Worm (Caenorhabditis elegans): ENCODE measurements around the gene nmt-1.

Gene nmt-1

ce11 chrIII:6137431-6137830 is 21.3 kb upstream of the nmt-1 start (continued):
- no peak for TF ChIP-seq pha-4 (GFP tag; IDR thresholded peaks at IDR 0.05)
- no peak for TF ChIP-seq pha-4 (tag; optimal IDR thresholded peaks at IDR 0.05)
- no peak for TF ChIP-seq gei-8 (GFP tag; optimal IDR thresholded peaks at IDR 0.05)
- peak; percentile 91 for TF ChIP-seq ctbp-1 (GFP tag; IDR thresholded peaks at IDR 0.05)
- no peak for TF ChIP-seq lir-3 (tag; optimal IDR thresholded peaks at IDR 0.05)
- TF ChIP-seq saeg-2 (GFP tag; IDR thresholded peaks at IDR 0.05): 0 out of 2 replicates have a peak, but pooled peaks have one; percentile 6
- no peak for TF ChIP-seq dpl-1 (GFP tag; optimal IDR thresholded peaks at IDR 0.05)
- no peak for TF ChIP-seq F26F4.8 (GFP tag; conservative IDR thresholded peaks at IDR 0.05)
- no peak for TF ChIP-seq daf-12 (tag; optimal IDR thresholded peaks at IDR 0.05)
- TF ChIP-seq daf-19 (GFP tag; conservative IDR thresholded peaks at IDR 0.05): no peak
- TF ChIP-seq dmd-6 (GFP tag; IDR thresholded peaks at IDR 0.05): peak; percentile 49
- TF ChIP-seq Y105C5A.15 (GFP tag; IDR thresholded peaks at IDR 0.05): no peak
- peak in 1 of 2 experiments; percentile 90 for TF ChIP-seq unc-62 (GFP tag; optimal IDR thresholded peaks at IDR 0.05 in 1 of 2)
- TF ChIP-seq unc-62 (tag; optimal IDR thresholded peaks at IDR 0.05): no peak
- no peak for TF ChIP-seq daf-8 (GFP tag; IDR thresholded peaks at IDR 0.05)
- no peak for TF ChIP-seq ztf-11 (tag; optimal IDR thresholded peaks at IDR 0.05)
- no peak for TF ChIP-seq jun-1 (tag; optimal IDR thresholded peaks at IDR 0.05)
- TF ChIP-seq ceh-28 (tag; optimal IDR thresholded peaks at IDR 0.05): no peak
- TF ChIP-seq madf-9 (GFP tag; conservative IDR thresholded peaks at IDR 0.05): no peak
- TF ChIP-seq lin-38 (GFP tag; IDR thresholded peaks at IDR 0.05): no peak
- no peak for TF ChIP-seq unc-39 (tag; optimal IDR thresholded peaks at IDR 0.05)
- no peak for TF ChIP-seq aly-2 (tag; optimal IDR thresholded peaks at IDR 0.05)
- TF ChIP-seq nhr-41 (GFP tag; IDR thresholded peaks at IDR 0.05): no peak
- TF ChIP-seq mdl-1 (tag; optimal IDR thresholded peaks at IDR 0.05): peak; percentile 29 to 58
- TF ChIP-seq rbr-2 (tag; optimal IDR thresholded peaks at IDR 0.05): peak; percentile 80
- peak; percentile 62 for TF ChIP-seq hlh-30 (tag; optimal IDR thresholded peaks at IDR 0.05; ENCODE audit: insufficient read depth)
- TF ChIP-seq zip-11 (GFP tag; IDR thresholded peaks at IDR 0.05): no peak
- no peak for TF ChIP-seq nhr-76 (tag; optimal IDR thresholded peaks at IDR 0.05)
- TF ChIP-seq arid-1 (GFP tag; conservative IDR thresholded peaks at IDR 0.05): no peak
- TF ChIP-seq ceh-20 (GFP tag; IDR thresholded peaks at IDR 0.05): 0 out of 2 replicates have a peak, but pooled peaks have one; percentile 51
- peak; percentile 10 for TF ChIP-seq ces-1 (GFP tag; optimal IDR thresholded peaks at IDR 0.05)
- no peak for TF ChIP-seq vab-7 (GFP tag; IDR thresholded peaks at IDR 0.05)
- no peak for TF ChIP-seq nhr-111 (GFP tag; optimal IDR thresholded peaks at IDR 0.05)
- TF ChIP-seq nhr-237 (tag; optimal IDR thresholded peaks at IDR 0.05): no peak
- TF ChIP-seq php-3 (GFP tag; IDR thresholded peaks at IDR 0.05): no peak
- no peak for TF ChIP-seq dmd-8 (GFP tag; IDR thresholded peaks at IDR 0.05)
- no peak for TF ChIP-seq snpc-4 (tag; optimal IDR thresholded peaks at IDR 0.05)
- TF ChIP-seq D1046.2 (GFP tag; IDR thresholded peaks at IDR 0.05): no peak
- no peak for TF ChIP-seq F10B5.3 (tag; optimal IDR thresholded peaks at IDR 0.05)
- no peak for TF ChIP-seq lim-7 (GFP tag; IDR thresholded peaks at IDR 0.05)
- TF ChIP-seq nhr-102 (tag; optimal IDR thresholded peaks at IDR 0.05): no peak
- TF ChIP-seq mxl-2 (GFP tag; conservative IDR thresholded peaks at IDR 0.05): no peak
- TF ChIP-seq ceh-62 (tag; optimal IDR thresholded peaks at IDR 0.05): no peak
- no peak for TF ChIP-seq zip-2 (tag; optimal IDR thresholded peaks at IDR 0.05)
- no peak for TF ChIP-seq Y5F2A.4 (GFP tag; optimal IDR thresholded peaks at IDR 0.05)
- no peak for TF ChIP-seq tag-97 (GFP tag; IDR thresholded peaks at IDR 0.05)
- no peak for TF ChIP-seq nhr-77 (tag; optimal IDR thresholded peaks at IDR 0.05)
- TF ChIP-seq zfp-3 (GFP tag; conservative IDR thresholded peaks at IDR 0.05): no peak
- TF ChIP-seq nhr-25 (tag; optimal IDR thresholded peaks at IDR 0.05; ENCODE audit: borderline replicate concordance, insufficient read depth): no peak
- no peak for TF ChIP-seq ztf-7 (tag; optimal IDR thresholded peaks at IDR 0.05)
- TF ChIP-seq tra-1 (GFP tag; IDR thresholded peaks at IDR 0.05): peak; percentile 72; the same call in 1 of the 2 replicates
- no peak for TF ChIP-seq dve-1 (tag; optimal IDR thresholded peaks at IDR 0.05; ENCODE audit: insufficient read depth)
- no peak for TF ChIP-seq nhr-42 (GFP tag; IDR thresholded peaks at IDR 0.05)
